Worm (Caenorhabditis elegans): ENCODE results near the gene F52E1.3.

Gene F52E1.3

DNA sequence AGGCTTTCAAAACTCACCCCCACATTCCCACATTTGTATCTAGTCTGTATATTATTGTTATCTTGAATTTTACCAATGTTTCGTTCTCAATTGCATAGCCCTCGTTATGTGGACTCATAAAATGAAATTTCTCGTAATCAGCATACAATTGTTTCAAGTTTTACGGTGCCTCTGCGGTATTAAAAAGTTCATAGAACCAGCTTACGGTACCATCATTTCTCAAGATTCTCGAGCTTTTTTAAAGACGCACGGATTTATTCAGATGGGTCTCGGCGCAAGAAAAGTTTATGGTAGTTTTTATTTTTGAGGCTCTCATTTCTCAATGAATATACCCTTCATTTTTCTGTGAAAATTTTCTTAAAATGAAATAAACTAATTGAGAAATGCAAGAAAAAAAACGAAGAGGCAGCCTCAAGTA, 20.5 kb downstream of the F52E1.3 start (continued):
- TF ChIP-seq cebp-2 (GFP tag; IDR thresholded peaks at IDR 0.05), result 0 out of 2 replicates have a peak, but pooled peaks have one; percentile 20
- TF ChIP-seq mes-4 (tag; optimal IDR thresholded peaks at IDR 0.05), result no peak
- 0 out of 2 replicates have a peak, but pooled peaks have one; percentile 9 for TF ChIP-seq hmg-20 (GFP tag; IDR thresholded peaks at IDR 0.05)
- no peak for TF ChIP-seq die-1 (tag; optimal IDR thresholded peaks at IDR 0.05)
- TF ChIP-seq him-1 (tag; optimal IDR thresholded peaks at IDR 0.05), result peak; percentile 81
- TF ChIP-seq cebp-1 (GFP tag; IDR thresholded peaks at IDR 0.05), result no peak
- TF ChIP-seq cebp-1 (tag; optimal IDR thresholded peaks at IDR 0.05), result peak; percentile 68
- no peak for TF ChIP-seq nfya-1 (tag; optimal IDR thresholded peaks at IDR 0.05; ENCODE audit: borderline replicate concordance, insufficient read depth)
- no peak; the same call in 1 of the 2 replicates for TF ChIP-seq C17E4.6 (GFP tag; IDR thresholded peaks at IDR 0.05)
- TF ChIP-seq attf-6 (GFP tag; IDR thresholded peaks at IDR 0.05), result peak; percentile 88
- TF ChIP-seq ceh-100 (GFP tag; IDR thresholded peaks at IDR 0.05), result peak; percentile 56
- no peak for TF ChIP-seq dpff-1 (tag; optimal IDR thresholded peaks at IDR 0.05)
- TF ChIP-seq nfya-2 (GFP tag; IDR thresholded peaks at IDR 0.05), result 0 out of 2 replicates have a peak, but pooled peaks have one; percentile 5
- no peak for TF ChIP-seq F37B4.10 (GFP tag; IDR thresholded peaks at IDR 0.05)
- no peak for TF ChIP-seq ztf-3 (GFP tag; optimal IDR thresholded peaks at IDR 0.05)
- no peak for TF ChIP-seq K12H6.12 (tag; optimal IDR thresholded peaks at IDR 0.05)
- TF ChIP-seq B0035.1 (tag; optimal IDR thresholded peaks at IDR 0.05), result peak; percentile 47
- TF ChIP-seq ztf-28 (GFP tag; IDR thresholded peaks at IDR 0.05), result 0 out of 2 replicates have a peak, but pooled peaks have one; percentile 58
- no peak for TF ChIP-seq T07F8.4 (tag; optimal IDR thresholded peaks at IDR 0.05)
- TF ChIP-seq snpc-1.1 (tag; optimal IDR thresholded peaks at IDR 0.05; ENCODE audit: insufficient read depth), result peak; percentile 30
- no peak for TF ChIP-seq F57A8.1 (GFP tag; optimal IDR thresholded peaks at IDR 0.05)
- 0 out of 2 replicates have a peak, but pooled peaks have one; percentile 36 for TF ChIP-seq B0019.2 (GFP tag; conservative IDR thresholded peaks at IDR 0.05)
- no peak for TF ChIP-seq snpc-3.4 (tag; optimal IDR thresholded peaks at IDR 0.05)
- peak in 1 of 3 experiments; percentile 9 for TF ChIP-seq lin-35 (GFP tag; optimal IDR thresholded peaks at IDR 0.05)
- no peak for TF ChIP-seq aptf-2 (GFP tag; conservative IDR thresholded peaks at IDR 0.05)
- TF ChIP-seq F10E7.11 (tag; optimal IDR thresholded peaks at IDR 0.05), result peak; percentile 54
- no peak for TF ChIP-seq mel-28 (tag; optimal IDR thresholded peaks at IDR 0.05; ENCODE audit: borderline replicate concordance)
- no peak for TF ChIP-seq somi-1 (GFP tag; optimal IDR thresholded peaks at IDR 0.05)
- TF ChIP-seq ZK185.1 (tag; optimal IDR thresholded peaks at IDR 0.05; ENCODE audit: poor library complexity, severe bottlenecking), result no peak
- no peak for TF ChIP-seq snpc-4 (GFP tag; optimal IDR thresholded peaks at IDR 0.05)
- peak in 2 of 4 experiments; percentile 44 to 52 for TF ChIP-seq snpc-4 (tag; optimal IDR thresholded peaks at IDR 0.05)
- TF ChIP-seq Y53G8AR.9 (GFP tag; conservative IDR thresholded peaks at IDR 0.05), result peak; percentile 88
- peak; percentile 33 for TF ChIP-seq efl-1 (GFP tag; optimal IDR thresholded peaks at IDR 0.05)

ce11 chrV:8417271-8417670, 22.7 kb downstream of the F52E1.3 start:
- TF ChIP-seq bed-1 (GFP tag; IDR thresholded peaks at IDR 0.05), result no peak
- no peak for TF ChIP-seq hmg-1.2 (GFP tag; IDR thresholded peaks at IDR 0.05)
- no peak for TF ChIP-seq somi-1 (GFP tag; optimal IDR thresholded peaks at IDR 0.05)
- no peak for TF ChIP-seq attf-5 (GFP tag; optimal IDR thresholded peaks at IDR 0.05)
- TF ChIP-seq Y56A3A.18 (GFP tag; IDR thresholded peaks at IDR 0.05), result no peak
- no peak for TF ChIP-seq lin-26 (GFP tag; IDR thresholded peaks at IDR 0.05)
- TF ChIP-seq unc-130 (GFP tag; optimal IDR thresholded peaks at IDR 0.05), result no peak
- TF ChIP-seq F23B12.7 (tag; optimal IDR thresholded peaks at IDR 0.05; ENCODE audit: insufficient read depth), result no peak
- TF ChIP-seq nhr-27 (tag; optimal IDR thresholded peaks at IDR 0.05), result no peak
- no peak for TF ChIP-seq bed-2 (GFP tag; IDR thresholded peaks at IDR 0.05)
- no peak for TF ChIP-seq tbp1 (GFP tag; optimal IDR thresholded peaks at IDR 0.05)
